Worm (Caenorhabditis elegans): ENCODE data around the gene F38B7.10.

DNA sequence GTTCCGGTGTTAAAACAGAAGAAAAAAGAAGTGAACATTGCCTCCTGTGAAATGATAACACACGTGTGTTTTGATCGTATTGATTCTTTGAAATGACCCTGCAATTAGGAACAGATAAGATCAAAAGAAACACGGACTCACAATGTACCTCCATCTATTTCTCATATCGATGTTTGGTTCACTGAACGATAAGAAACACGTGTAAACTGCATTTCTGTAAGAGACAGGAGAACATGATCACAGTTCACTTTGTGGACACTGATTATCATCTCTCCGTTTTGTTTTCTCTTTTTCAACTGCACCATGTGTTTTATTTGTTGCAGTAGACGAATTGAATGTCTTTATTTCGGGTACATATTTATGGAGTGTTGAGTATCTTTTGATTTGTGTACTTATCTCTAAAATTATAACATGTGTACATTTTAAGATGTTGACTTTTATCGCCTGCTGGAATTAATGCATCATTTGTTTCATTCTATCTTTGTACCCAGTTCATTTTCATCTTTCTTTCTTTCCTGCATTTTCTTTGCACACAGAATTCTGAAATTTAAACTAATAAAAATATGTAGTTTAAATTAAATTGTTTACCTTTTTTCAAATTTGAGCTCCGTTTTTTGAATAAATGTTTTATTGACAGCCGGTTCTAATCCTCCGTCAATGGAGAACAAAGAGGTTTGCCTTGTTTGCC lies 27.6 kb downstream of the F38B7.10 start, which contains the start of the genes H12C20.7 and nhr-68:
- TF ChIP-seq nhr-6 (tag; optimal IDR thresholded peaks at IDR 0.05) (peak; percentile 48), ama-1 (optimal IDR thresholded peaks at IDR 0.05) (no peak), pha-4 (GFP tag; IDR thresholded peaks at IDR 0.05) (peak; percentile 73), pha-4 (tag; optimal IDR thresholded peaks at IDR 0.05) (no peak), ZK337.2 (GFP tag; IDR thresholded peaks at IDR 0.05) (no peak), hif-1 (tag; optimal IDR thresholded peaks at IDR 0.05) (peak in 1 of 2 experiments; percentile 16), dve-1 (tag; optimal IDR thresholded peaks at IDR 0.05; ENCODE audit: insufficient read depth) (peak; percentile 99), mdl-1 (tag; optimal IDR thresholded peaks at IDR 0.05) (peak; percentile 38 to 98), unc-39 (tag; optimal IDR thresholded peaks at IDR 0.05) (no peak)
